Fruit fly (Drosophila melanogaster) S2 (cell line): ENCODE measurements around the gene LSm-4.

Experiments
- CG8478 ChIP-seq: fragments of >200 bp; optimal IDR thresholded peaks from 2 replicates; lab custom pipeline; 2018
- CTCF ChIP-seq, 2 experiments: fragments of >200 bp; optimal IDR thresholded peaks; 2 replicates each; lab custom pipeline; 2018

DNA sequence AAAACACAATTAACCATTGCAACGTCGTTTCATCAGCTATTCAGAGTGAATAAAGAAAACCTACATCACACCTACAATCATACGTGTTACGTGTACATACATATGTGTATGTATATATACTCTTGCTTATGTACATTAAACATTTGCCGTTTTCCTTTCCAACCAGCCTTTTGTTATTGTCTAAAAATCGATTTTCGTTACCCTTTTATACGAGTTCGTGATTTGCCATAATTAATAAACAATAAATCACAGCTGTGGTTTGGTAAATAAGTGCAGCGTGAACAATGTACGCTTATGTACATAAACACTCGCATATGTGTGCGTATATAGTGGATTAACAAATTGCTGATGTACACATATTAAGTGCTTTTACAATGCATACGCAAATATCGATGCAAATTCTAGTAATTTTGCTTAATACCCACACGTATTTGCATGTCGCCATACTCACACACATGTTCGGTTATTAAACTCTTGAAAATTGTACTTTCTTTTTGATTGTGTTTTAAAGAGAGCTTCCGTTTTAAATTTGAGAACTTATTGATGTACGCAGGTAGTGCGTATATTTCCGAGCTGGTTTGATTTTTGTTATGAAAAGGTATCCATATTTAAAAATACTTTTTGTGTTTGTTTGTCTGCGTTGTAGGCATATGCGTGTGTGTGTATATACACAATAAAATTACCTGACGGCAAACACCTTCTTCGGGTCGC is 8.0 kb downstream of the LSm-4 start:
- TF ChIP-seq CTCF (optimal IDR thresholded peaks at IDR 0.05; lab: Kevin White, UChicago), result no peak
- no peak for TF ChIP-seq CG8478 (lab: Kevin White, UChicago)
